Worm (Caenorhabditis elegans) whole organism, L3 larva: ENCODE results near the gene R10F2.4.

Experiments used
- R02D3.7 ChIP-seq: fragments of 150-350 bp; optimal IDR thresholded peaks from 2 replicates; lab custom pipeline; 2014; ENCODE audit warnings: missing biosample characterization, missing genetic modification characterization
- ZK546.5 ChIP-seq: sonication (generic microtip); optimal IDR thresholded peaks from 2 replicates; lab custom pipeline; 2017; ENCODE audit warnings: missing biosample characterization, missing genetic modification characterization
- aly-2 ChIP-seq: fragments of 150-350 bp; optimal IDR thresholded peaks from 2 replicates; lab custom pipeline; 2014; ENCODE audit warnings: missing biosample characterization, missing genetic modification characterization
- ceh-16 ChIP-seq: sonication (generic microtip); optimal IDR thresholded peaks from 2 replicates; lab custom pipeline; 2017; ENCODE audit warnings: missing biosample characterization, missing genetic modification characterization
- ceh-28 ChIP-seq: fragments of 150-350 bp; optimal IDR thresholded peaks from 2 replicates; lab custom pipeline; 2014; ENCODE audit warnings: missing biosample characterization, missing genetic modification reagents, missing genetic modification characterization
- ceh-82 ChIP-seq: fragments of 150-350 bp; optimal IDR thresholded peaks from 2 replicates; lab custom pipeline; 2014; ENCODE audit warnings: missing biosample characterization, missing genetic modification characterization
- ceh-9 ChIP-seq: sonication (generic microtip); optimal IDR thresholded peaks from 2 replicates; lab custom pipeline; 2018; ENCODE audit warnings: missing biosample characterization, missing genetic modification characterization
- daf-12 ChIP-seq: fragments of 150-350 bp; optimal IDR thresholded peaks from 2 replicates; lab custom pipeline; 2014; ENCODE audit warnings: missing biosample characterization, missing genetic modification reagents, missing genetic modification characterization
- egl-27 ChIP-seq: sonication (generic microtip); optimal IDR thresholded peaks from 4 replicates; lab custom pipeline; 2017; ENCODE audit warnings: missing biosample characterization, missing genetic modification reagents, missing genetic modification characterization
- egl-5 ChIP-seq: fragments of 150-350 bp; optimal IDR thresholded peaks from 2 replicates; lab custom pipeline; 2017; ENCODE audit warnings: missing biosample characterization, missing genetic modification reagents, missing genetic modification characterization, inconsistent platforms
- elt-1 ChIP-seq: fragments of 150-350 bp; optimal IDR thresholded peaks from 2 replicates; lab custom pipeline; 2014; ENCODE audit warnings: missing biosample characterization, missing genetic modification characterization
- elt-2 ChIP-seq: sonication (generic microtip); optimal IDR thresholded peaks from 2 replicates; lab custom pipeline; 2016; ENCODE audit warnings: missing genetic modification reagents, mild to moderate bottlenecking, missing genetic modification characterization, missing compliant biosample characterization
- elt-3 ChIP-seq, 3 experiments: fragments of 150-350 bp in 1 of 3; sonication (generic microtip) in 2 of 3; optimal IDR thresholded peaks; 2 replicates in 2 of 3; 4 replicates in 1 of 3; lab custom pipeline; 2014 to 2017; ENCODE audit warnings: missing biosample characterization in 3 of 3, missing genetic modification characterization in 3 of 3
- eor-1 ChIP-seq, 2 experiments: fragments of 150-350 bp; optimal IDR thresholded peaks; 2 replicates each; lab custom pipeline; 2014 to 2018; ENCODE audit warnings: missing biosample characterization in 2 of 2, missing genetic modification characterization in 2 of 2
- fkh-10 ChIP-seq: sonication (generic microtip); optimal IDR thresholded peaks from 2 replicates; lab custom pipeline; 2017; ENCODE audit warnings: missing biosample characterization, missing genetic modification reagents, missing genetic modification characterization
- fkh-2 ChIP-seq: fragments of 150-350 bp; optimal IDR thresholded peaks from 2 replicates; lab custom pipeline; 2014; ENCODE audit warnings: missing biosample characterization, missing genetic modification reagents, missing genetic modification characterization
- fos-1 ChIP-seq: fragments of 150-350 bp; optimal IDR thresholded peaks from 2 replicates; lab custom pipeline; 2014; ENCODE audit warnings: missing biosample characterization, missing genetic modification characterization
- hmg-11 ChIP-seq: sonication (generic microtip); optimal IDR thresholded peaks from 2 replicates; lab custom pipeline; 2016; ENCODE audit warnings: missing genetic modification characterization, missing compliant biosample characterization
- jun-1 ChIP-seq: fragments of 150-350 bp; optimal IDR thresholded peaks from 2 replicates; lab custom pipeline; 2014; ENCODE audit warnings: missing biosample characterization, missing genetic modification reagents, missing genetic modification characterization
- lin-39 ChIP-seq: fragments of 150-350 bp; optimal IDR thresholded peaks from 2 replicates; lab custom pipeline; 2018; ENCODE audit warnings: missing biosample characterization, missing genetic modification reagents, missing genetic modification characterization
- lsy-12 ChIP-seq: sonication (generic microtip); optimal IDR thresholded peaks from 2 replicates; lab custom pipeline; 2016; ENCODE audit warnings: mild to moderate bottlenecking, missing genetic modification characterization, missing compliant biosample characterization
- mdl-1 ChIP-seq: fragments of 150-350 bp; optimal IDR thresholded peaks from 2 replicates; lab custom pipeline; 2014; ENCODE audit warnings: missing biosample characterization, missing genetic modification characterization
- mml-1 ChIP-seq: fragments of 150-350 bp; sonication (generic microtip); optimal IDR thresholded peaks from 3 replicates; lab custom pipeline; 2014; ENCODE audit warnings: missing biosample characterization, missing genetic modification characterization
- nfya-1 ChIP-seq: sonication (generic microtip); optimal IDR thresholded peaks from 2 replicates; lab custom pipeline; 2017; ENCODE audit warnings: missing genetic modification characterization, mild to moderate bottlenecking, missing compliant biosample characterization, antibody characterized with exemption, moderate library complexity; ENCODE audit not compliant: insufficient read depth
- nhr-11 ChIP-seq: fragments of 150-350 bp; optimal IDR thresholded peaks from 2 replicates; lab custom pipeline; 2014; ENCODE audit warnings: missing biosample characterization, missing genetic modification characterization
- nhr-23 ChIP-seq: fragments of 150-350 bp; optimal IDR thresholded peaks from 2 replicates; lab custom pipeline; 2014; ENCODE audit warnings: missing biosample characterization, missing genetic modification reagents, missing genetic modification characterization
- nhr-25 ChIP-seq: sonication (generic microtip); optimal IDR thresholded peaks from 2 replicates; lab custom pipeline; 2017; ENCODE audit warnings: missing biosample characterization, missing genetic modification characterization
- nhr-28 ChIP-seq: fragments of 150-350 bp; optimal IDR thresholded peaks from 2 replicates; lab custom pipeline; 2014; ENCODE audit warnings: missing biosample characterization, missing genetic modification characterization
- nhr-43 ChIP-seq: sonication (generic microtip); optimal IDR thresholded peaks from 2 replicates; lab custom pipeline; 2016; ENCODE audit warnings: mild to moderate bottlenecking, missing genetic modification characterization, missing compliant biosample characterization; ENCODE audit not compliant: poor library complexity, severe bottlenecking
- nhr-67 ChIP-seq: fragments of 150-350 bp; optimal IDR thresholded peaks from 2 replicates; lab custom pipeline; 2014; ENCODE audit warnings: missing biosample characterization, missing genetic modification characterization
- nhr-76 ChIP-seq: fragments of 150-350 bp; sonication (generic microtip); optimal IDR thresholded peaks from 5 replicates; lab custom pipeline; 2014; ENCODE audit warnings: missing biosample characterization, missing genetic modification characterization
- nhr-77 ChIP-seq: fragments of 150-350 bp; optimal IDR thresholded peaks from 2 replicates; lab custom pipeline; 2014; ENCODE audit warnings: missing biosample characterization, missing genetic modification characterization
- pha-4 ChIP-seq: fragments of 150-350 bp; optimal IDR thresholded peaks from 2 replicates; lab custom pipeline; 2014; ENCODE audit warnings: missing biosample characterization, missing genetic modification reagents, missing genetic modification characterization
- pqm-1 ChIP-seq: fragments of 150-350 bp; optimal IDR thresholded peaks from 2 replicates; lab custom pipeline; 2017; ENCODE audit warnings: missing biosample characterization, missing genetic modification characterization, inconsistent platforms
- sea-2 ChIP-seq: fragments of 150-350 bp; sonication (generic microtip); optimal IDR thresholded peaks from 4 replicates; lab custom pipeline; 2014; ENCODE audit warnings: missing biosample characterization, missing genetic modification reagents, missing genetic modification characterization
- skn-1 ChIP-seq: fragments of 150-350 bp; optimal IDR thresholded peaks from 2 replicates; lab custom pipeline; 2014; ENCODE audit warnings: missing biosample characterization, missing genetic modification characterization
- snpc-4 ChIP-seq: fragments of 150-350 bp; optimal IDR thresholded peaks from 2 replicates; lab custom pipeline; 2014; ENCODE audit warnings: missing biosample characterization, missing genetic modification characterization
- tbx-2 ChIP-seq: sonication (generic microtip); optimal IDR thresholded peaks from 2 replicates; lab custom pipeline; 2016; ENCODE audit warnings: mild to moderate bottlenecking, missing genetic modification characterization, missing compliant biosample characterization
- unc-39 ChIP-seq: sonication (generic microtip); optimal IDR thresholded peaks from 4 replicates; lab custom pipeline; 2017; ENCODE audit warnings: missing biosample characterization, missing genetic modification characterization
- unc-62 ChIP-seq: fragments of 150-350 bp; sonication (generic microtip); optimal IDR thresholded peaks from 4 replicates; lab custom pipeline; 2014; ENCODE audit warnings: missing biosample characterization, missing genetic modification reagents, missing genetic modification characterization
- zag-1 ChIP-seq: fragments of 150-350 bp; optimal IDR thresholded peaks from 2 replicates; lab custom pipeline; 2014; ENCODE audit warnings: missing biosample characterization, missing genetic modification characterization
- ztf-11 ChIP-seq: fragments of 150-350 bp; optimal IDR thresholded peaks from 2 replicates; lab custom pipeline; 2014; ENCODE audit warnings: missing biosample characterization, missing genetic modification characterization
- ztf-4 ChIP-seq: fragments of 150-350 bp; optimal IDR thresholded peaks from 2 replicates; lab custom pipeline; 2014; ENCODE audit warnings: missing biosample characterization, missing genetic modification characterization

R10F2.4 gene

ce11 chrIII:2874144-2874868 lies 48.6 kb downstream of the R10F2.4 start, which contains the start of gene klf-1:
Gene klf-1 (plus strand): TSS chrIII:2874818.
- peak; percentile 41 for TF ChIP-seq pqm-1 (tag; lab: Kevin White, UChicago)
- TF ChIP-seq aly-2 (tag; lab: Kevin White, UChicago) = no peak
- TF ChIP-seq skn-1 = no peak
- peak; percentile 82 for TF ChIP-seq elt-2 (tag; lab: Kevin White, UChicago)
- TF ChIP-seq lin-39 (tag; lab: Kevin White, UChicago) = no peak
- TF ChIP-seq R02D3.7 = no peak
- no peak for TF ChIP-seq eor-1 (tag; optimal IDR thresholded peaks at IDR 0.05; lab: Kevin White, UChicago)
- peak; percentile 74 for TF ChIP-seq nhr-23 (tag; lab: Kevin White, UChicago)
- TF ChIP-seq ceh-82 (tag; lab: Kevin White, UChicago) = no peak
- no peak for TF ChIP-seq sea-2
- TF ChIP-seq nhr-28 (tag; lab: Kevin White, UChicago) = no peak
- peak; percentile 42 for TF ChIP-seq nhr-25
- TF ChIP-seq nhr-76 (tag; lab: Kevin White, UChicago) = no peak
- no peak for TF ChIP-seq mdl-1 (tag; lab: Kevin White, UChicago)
- TF ChIP-seq nhr-43 (tag; lab: Kevin White, UChicago) = peak; percentile 70
- TF ChIP-seq pha-4 (tag; lab: Kevin White, UChicago) = peak; percentile 16
- TF ChIP-seq ztf-4 (tag; lab: Kevin White, UChicago) = no peak
- no peak for TF ChIP-seq unc-62
- no peak for TF ChIP-seq fos-1
- TF ChIP-seq daf-12 = no peak
- no peak for TF ChIP-seq ceh-16 (tag; lab: Kevin White, UChicago)
- TF ChIP-seq snpc-4 = no peak
- TF ChIP-seq egl-5 (tag; lab: Kevin White, UChicago) = no peak
- TF ChIP-seq jun-1 = no peak
- TF ChIP-seq ceh-28 (tag; lab: Kevin White, UChicago) = peak; percentile 15
- peak; percentile 29 for TF ChIP-seq nfya-1
- TF ChIP-seq fkh-10 (GFP tag; lab: Kevin White, UChicago) = no peak
- TF ChIP-seq elt-3 (tag; optimal IDR thresholded peaks at IDR 0.05; lab: Kevin White, UChicago) = no peak
- no peak for TF ChIP-seq tbx-2 (tag; lab: Kevin White, UChicago)
- no peak for TF ChIP-seq fkh-2 (tag; lab: Kevin White, UChicago)
- TF ChIP-seq zag-1 (tag; lab: Kevin White, UChicago) = no peak

DNA sequence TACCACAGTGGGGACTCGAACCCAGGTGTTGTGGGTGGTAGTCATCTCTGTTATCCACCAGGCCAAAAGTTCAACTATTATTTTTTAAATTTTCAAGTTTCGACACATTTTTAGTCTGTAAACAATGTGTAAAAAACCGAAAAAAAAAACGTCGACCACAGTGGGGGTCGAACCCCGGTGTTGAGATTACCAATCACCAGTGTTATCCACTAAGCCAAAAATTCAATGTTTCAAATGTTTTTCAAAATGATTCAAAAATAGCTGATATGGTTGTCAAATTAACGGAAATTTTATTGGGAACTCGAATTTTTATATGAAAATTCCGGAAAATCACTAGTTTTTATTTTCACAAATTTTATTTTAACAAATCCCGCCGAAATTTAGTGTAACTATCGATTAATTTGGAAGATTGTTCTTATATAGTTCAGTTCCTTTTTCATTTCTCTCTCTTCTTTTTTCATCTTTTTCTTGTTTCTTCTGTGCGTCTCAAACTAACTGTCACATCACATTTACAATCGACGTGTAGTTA lies 49.7 kb downstream of the R10F2.4 start:
- TF ChIP-seq tbx-2 (tag; lab: Kevin White, UChicago) = no peak
- peak; percentile 22 for TF ChIP-seq nhr-23 (tag; lab: Kevin White, UChicago)

- TF ChIP-seq fkh-10 (GFP tag; lab: Kevin White, UChicago) (no peak), ceh-82 (tag; lab: Kevin White, UChicago) (no peak), fos-1 (no peak), aly-2 (tag; lab: Kevin White, UChicago) (no peak), unc-62 (peak; percentile 56), ceh-16 (tag; lab: Kevin White, UChicago) (no peak), eor-1 (tag; optimal IDR thresholded peaks at IDR 0.05; lab: Kevin White, UChicago) (no peak), fkh-2 (tag; lab: Kevin White, UChicago) (no peak), skn-1 (peak; percentile 25), pha-4 (tag; lab: Kevin White, UChicago) (no peak), ztf-4 (tag; lab: Kevin White, UChicago) (no peak), nhr-67 (no peak), nhr-23 (tag; lab: Kevin White, UChicago) (peak; percentile 90), pqm-1 (tag; lab: Kevin White, UChicago) (peak; percentile 57), elt-3 (tag; optimal IDR thresholded peaks at IDR 0.05; lab: Kevin White, UChicago) (peak in 1 of 3 experiments; percentile 77), jun-1 (peak; percentile 65), ZK546.5 (tag; lab: Kevin White, UChicago) (no peak), daf-12 (no peak), snpc-4 (no peak), lin-39 (tag; lab: Kevin White, UChicago) (peak; percentile 63), nhr-11 (tag; lab: Kevin White, UChicago) (no peak), mml-1 (tag; lab: Kevin White, UChicago) (no peak), hmg-11 (tag; lab: Kevin White, UChicago) (peak; percentile 44), nfya-1 (peak; percentile 71), nhr-28 (tag; lab: Kevin White, UChicago) (no peak), sea-2 (no peak), mdl-1 (tag; lab: Kevin White, UChicago) (peak; percentile 30), nhr-43 (tag; lab: Kevin White, UChicago) (peak; percentile 84), nhr-77 (no peak), elt-2 (tag; lab: Kevin White, UChicago) (peak; percentile 63), unc-39 (tag; lab: Kevin White, UChicago) (no peak), egl-5 (tag; lab: Kevin White, UChicago) (peak; percentile 6), nhr-25 (peak; percentile 95), R02D3.7 (no peak), ceh-9 (no peak), ztf-11 (tag; lab: Kevin White, UChicago) (no peak), lsy-12 (peak; percentile 29), elt-1 (tag; lab: Kevin White, UChicago) (peak; percentile 25), egl-27 (tag; lab: Kevin White, UChicago) (no peak), zag-1 (tag; lab: Kevin White, UChicago) (no peak)
Measured at ce11 chrIII:2871817-2872216, 51.1 kb downstream of the R10F2.4 start.
